Worm (Caenorhabditis elegans) whole organism, late embryonic: ENCODE data around the gene T27A8.3.

ENCODE experiments used
- C38D4.7 ChIP-seq: fragments of 200-800 bp; sonication (Bioruptor generic); optimal IDR thresholded peaks from 2 replicates; lab custom pipeline; 2018; ENCODE audit warnings: mild to moderate bottlenecking, missing genetic modification characterization, moderate library complexity, missing compliant biosample characterization
- F13H6.1 ChIP-seq: sonication (generic microtip); optimal IDR thresholded peaks from 2 replicates; lab custom pipeline; 2016; ENCODE audit warnings: missing genetic modification characterization, missing compliant biosample characterization
- K02D7.2 ChIP-seq: sonication (generic microtip); optimal IDR thresholded peaks from 2 replicates; lab custom pipeline; 2017; ENCODE audit warnings: mild to moderate bottlenecking, missing genetic modification characterization, missing compliant biosample characterization
- T23F11.4 ChIP-seq: fragments of 200-800 bp; sonication (Bioruptor generic); optimal IDR thresholded peaks from 2 replicates; lab custom pipeline; 2018; ENCODE audit warnings: mild to moderate bottlenecking, missing genetic modification characterization, missing compliant biosample characterization
- Y22D7AL.16 ChIP-seq: sonication (generic microtip); optimal IDR thresholded peaks from 2 replicates; lab custom pipeline; 2016; ENCODE audit warnings: missing genetic modification characterization, missing compliant biosample characterization
- ama-1 ChIP-seq: fragments of 150-350 bp; optimal IDR thresholded peaks from 2 replicates; lab custom pipeline; 2014
- ceh-14 ChIP-seq: sonication (generic microtip); optimal IDR thresholded peaks from 2 replicates; lab custom pipeline; 2016; ENCODE audit warnings: missing genotype, missing genetic modification characterization, missing compliant biosample characterization
- ceh-18 ChIP-seq: sonication (generic microtip); optimal IDR thresholded peaks from 2 replicates; lab custom pipeline; 2016; ENCODE audit warnings: missing genetic modification characterization, missing compliant biosample characterization
- ceh-19 ChIP-seq: fragments of 200-800 bp; sonication (Bioruptor generic); optimal IDR thresholded peaks from 2 replicates; lab custom pipeline; 2018; ENCODE audit warnings: mild to moderate bottlenecking, missing genetic modification characterization, missing compliant biosample characterization
- ceh-2 ChIP-seq: sonication (generic microtip); optimal IDR thresholded peaks from 2 replicates; lab custom pipeline; 2016; ENCODE audit warnings: missing genotype, missing genetic modification characterization, missing compliant biosample characterization
- ceh-22 ChIP-seq: sonication (generic microtip); optimal IDR thresholded peaks from 2 replicates; lab custom pipeline; 2017; ENCODE audit warnings: missing biosample characterization, missing genetic modification characterization
- ceh-24 ChIP-seq: sonication (generic microtip); optimal IDR thresholded peaks from 2 replicates; lab custom pipeline; 2016; ENCODE audit warnings: mild to moderate bottlenecking, missing genetic modification characterization, missing compliant biosample characterization
- ceh-30 ChIP-seq: fragments of 150-350 bp; optimal IDR thresholded peaks from 2 replicates; lab custom pipeline; 2014; ENCODE audit warnings: missing biosample characterization, missing genetic modification characterization
- ceh-31 ChIP-seq: sonication (generic microtip); optimal IDR thresholded peaks from 2 replicates; lab custom pipeline; 2016; ENCODE audit warnings: missing genetic modification characterization, missing compliant biosample characterization
- ceh-34 ChIP-seq: sonication (generic microtip); optimal IDR thresholded peaks from 2 replicates; lab custom pipeline; 2016; ENCODE audit warnings: mild to moderate bottlenecking, missing genetic modification characterization, missing compliant biosample characterization
- ceh-45 ChIP-seq: fragments of 200-800 bp; sonication (Bioruptor generic); IDR thresholded peaks from 2 replicates; pipeline ENCODE4 v1.3.6; 2022; ENCODE audit warnings: missing genetic modification reagents, missing genetic modification characterization, missing compliant biosample characterization
- ceh-6 ChIP-seq: fragments of 200-800 bp; sonication (Bioruptor generic); optimal IDR thresholded peaks from 2 replicates; lab custom pipeline; 2018; ENCODE audit warnings: mild to moderate bottlenecking, missing genetic modification characterization, missing compliant biosample characterization
- che-1 ChIP-seq: sonication (generic microtip); optimal IDR thresholded peaks from 2 replicates; lab custom pipeline; 2016; ENCODE audit warnings: mild to moderate bottlenecking, missing genetic modification characterization, missing compliant biosample characterization
- elt-2 ChIP-seq: sonication (generic microtip); optimal IDR thresholded peaks from 2 replicates; lab custom pipeline; 2016; ENCODE audit warnings: missing genetic modification reagents, missing genetic modification characterization, missing compliant biosample characterization
- eyg-1 ChIP-seq: sonication (generic microtip); optimal IDR thresholded peaks from 2 replicates; lab custom pipeline; 2016; ENCODE audit warnings: missing genotype, missing genetic modification characterization, missing compliant biosample characterization
- fax-1 ChIP-seq: sonication (generic microtip); optimal IDR thresholded peaks from 2 replicates; lab custom pipeline; 2016; ENCODE audit warnings: missing genotype, missing genetic modification characterization, missing compliant biosample characterization
- fkh-10 ChIP-seq: fragments of 150-350 bp; optimal IDR thresholded peaks from 2 replicates; lab custom pipeline; 2014; ENCODE audit warnings: missing biosample characterization, missing genetic modification reagents, missing genetic modification characterization
- fkh-6 ChIP-seq: sonication (generic microtip); optimal IDR thresholded peaks from 2 replicates; lab custom pipeline; 2016; ENCODE audit warnings: missing genetic modification characterization, missing compliant biosample characterization
- gmeb-2 ChIP-seq: sonication (generic microtip); optimal IDR thresholded peaks from 2 replicates; lab custom pipeline; 2016; ENCODE audit warnings: missing genetic modification characterization, inconsistent platforms, missing compliant biosample characterization
- hlh-6 ChIP-seq: sonication (generic microtip); optimal IDR thresholded peaks from 2 replicates; lab custom pipeline; 2016; ENCODE audit warnings: missing genotype, missing genetic modification characterization, missing compliant biosample characterization
- lin-11 ChIP-seq: fragments of 200-800 bp; sonication (Bioruptor generic); optimal IDR thresholded peaks from 2 replicates; lab custom pipeline; 2018; ENCODE audit warnings: mild to moderate bottlenecking, missing genetic modification characterization, missing compliant biosample characterization
- madf-2 ChIP-seq: sonication (generic microtip); optimal IDR thresholded peaks from 2 replicates; lab custom pipeline; 2017; ENCODE audit warnings: missing genetic modification characterization, missing compliant biosample characterization
- mec-3 ChIP-seq: sonication (generic microtip); optimal IDR thresholded peaks from 2 replicates; lab custom pipeline; 2016; ENCODE audit warnings: borderline replicate concordance, missing genetic modification characterization, missing compliant biosample characterization
- nfya-1 ChIP-seq: sonication (generic microtip); optimal IDR thresholded peaks from 2 replicates; lab custom pipeline; 2017; ENCODE audit warnings: missing genetic modification characterization, mild to moderate bottlenecking, missing compliant biosample characterization, antibody characterized with exemption, moderate library complexity
- nhr-232 ChIP-seq: sonication (generic microtip); optimal IDR thresholded peaks from 2 replicates; lab custom pipeline; 2016; ENCODE audit warnings: missing genetic modification characterization, missing compliant biosample characterization
- pat-9 ChIP-seq: fragments of 200-800 bp; sonication (Bioruptor generic); optimal IDR thresholded peaks from 2 replicates; lab custom pipeline; 2018; ENCODE audit warnings: mild to moderate bottlenecking, missing genetic modification characterization, moderate library complexity, missing compliant biosample characterization
- pax-1 ChIP-seq: fragments of 150-350 bp; optimal IDR thresholded peaks from 2 replicates; lab custom pipeline; 2014; ENCODE audit warnings: missing biosample characterization, missing genetic modification characterization
- ref-2 ChIP-seq: sonication (generic microtip); optimal IDR thresholded peaks from 2 replicates; lab custom pipeline; 2016; ENCODE audit warnings: missing genetic modification characterization, missing compliant biosample characterization
- rnt-1 ChIP-seq: sonication (generic microtip); optimal IDR thresholded peaks from 2 replicates; lab custom pipeline; 2016; ENCODE audit warnings: missing genetic modification characterization, missing compliant biosample characterization
- sdc-2 ChIP-seq: sonication (generic microtip); optimal IDR thresholded peaks from 2 replicates; lab custom pipeline; 2016; ENCODE audit warnings: missing genotype, missing genetic modification characterization, missing compliant biosample characterization
- sox-4 ChIP-seq: sonication (generic microtip); optimal IDR thresholded peaks from 2 replicates; lab custom pipeline; 2017; ENCODE audit warnings: mild to moderate bottlenecking, missing genetic modification characterization, inconsistent platforms, missing compliant biosample characterization
- tbx-2 ChIP-seq: sonication (generic microtip); optimal IDR thresholded peaks from 2 replicates; lab custom pipeline; 2016; ENCODE audit warnings: missing genetic modification characterization, missing compliant biosample characterization
- unc-3 ChIP-seq, 2 experiments: fragments of 200-800 bp in 1 of 2; sonication (Bioruptor generic) in 1 of 2; sonication (generic microtip) in 1 of 2; conservative IDR thresholded peaks in 1 of 2; optimal IDR thresholded peaks in 1 of 2; 2 replicates each; pipeline versions ENCODE4 v1.3.6 to Lab custom; 2016 to 2022; ENCODE audit warnings: missing compliant biosample characterization in 2 of 2, missing genetic modification characterization in 2 of 2, missing genetic modification reagents in 1 of 2
- unc-42 ChIP-seq: sonication (generic microtip); optimal IDR thresholded peaks from 2 replicates; lab custom pipeline; 2016; ENCODE audit warnings: missing genotype, missing genetic modification characterization, missing compliant biosample characterization

The T27A8.3 gene

DNA sequence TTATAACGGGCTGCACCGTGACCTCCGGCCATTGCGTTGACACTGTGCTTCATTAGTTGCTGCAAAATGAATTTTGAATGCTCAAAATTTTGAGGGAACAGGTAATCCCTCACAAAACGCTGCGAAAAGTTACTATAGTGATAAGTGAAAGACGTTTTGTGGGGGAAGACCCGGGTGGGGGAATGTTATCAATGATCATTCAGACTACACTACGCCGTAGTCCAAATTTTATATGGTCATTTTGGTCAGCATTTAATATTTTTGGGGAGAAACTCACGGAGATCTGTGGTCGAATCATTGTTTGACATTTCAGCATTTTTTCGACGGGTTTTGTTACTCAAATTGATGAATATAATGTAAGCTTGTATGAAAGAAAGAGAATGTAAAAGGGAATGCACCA is 23.3 kb upstream of the T27A8.3 start:
- TF ChIP-seq ceh-24 (tag; lab: Kevin White, UChicago): no peak
- TF ChIP-seq T23F11.4 (GFP tag; lab: Kevin White, UChicago): no peak
- TF ChIP-seq che-1 (tag; lab: Kevin White, UChicago): no peak
- TF ChIP-seq ref-2 (tag; lab: Kevin White, UChicago): no peak
- no peak for TF ChIP-seq ceh-30 (tag; lab: Kevin White, UChicago)
- no peak for TF ChIP-seq fax-1 (tag; lab: Kevin White, UChicago)
- TF ChIP-seq F13H6.1 (tag; lab: Kevin White, UChicago): no peak
- TF ChIP-seq ceh-18 (tag; lab: Kevin White, UChicago): no peak
- TF ChIP-seq ama-1: no peak
- TF ChIP-seq fkh-6 (tag; lab: Kevin White, UChicago): no peak
- no peak for TF ChIP-seq ceh-34 (tag; lab: Kevin White, UChicago)
- TF ChIP-seq ceh-19: no peak
- TF ChIP-seq hlh-6 (tag; lab: Kevin White, UChicago): no peak
- no peak for TF ChIP-seq fkh-10
- TF ChIP-seq ceh-2 (tag; lab: Kevin White, UChicago): no peak
- TF ChIP-seq ceh-22 (tag; lab: Kevin White, UChicago): no peak

DNA sequence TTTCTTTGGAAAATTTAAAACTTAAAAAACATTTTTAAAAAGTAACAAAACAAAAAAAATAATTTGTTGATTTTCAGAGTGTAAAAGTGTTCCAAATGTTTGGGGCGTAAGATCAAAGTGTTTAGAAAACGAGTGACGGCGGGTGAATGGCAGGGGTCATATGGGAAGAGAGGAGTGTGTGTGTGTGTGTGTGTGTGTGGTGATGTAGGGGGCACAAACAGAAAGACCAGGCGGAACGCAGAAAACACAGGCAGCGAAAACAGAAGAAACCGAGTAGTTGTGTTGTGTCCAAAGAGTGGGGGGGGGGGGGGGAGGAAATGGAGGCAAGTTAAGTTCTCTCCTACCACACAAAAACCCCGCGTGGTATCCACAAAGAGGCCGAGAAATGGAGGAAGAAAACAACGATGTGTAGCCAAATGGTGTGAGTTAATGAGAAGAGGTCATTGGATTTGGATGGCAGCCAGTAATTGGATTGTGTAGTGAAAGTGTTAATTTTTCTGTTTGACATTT is 22.2 kb upstream of the T27A8.3 start, which contains the start of gene B0395.3:
Gene B0395.3 (minus strand): TSS at position 51 of the 510 bp plus-strand sequence.
- TF ChIP-seq nhr-232 (no peak), ama-1 (no peak), tbx-2 (peak; percentile 32), eyg-1 (no peak), sox-4 (peak; percentile 2), mec-3 (tag; lab: Kevin White, UChicago) (no peak), ceh-14 (tag; lab: Kevin White, UChicago) (peak; percentile 6), unc-42 (tag; lab: Kevin White, UChicago) (peak; percentile 78), unc-3 (GFP tag; conservative IDR thresholded peaks at IDR 0.05; lab: Robert Waterston, UW) (no peak), unc-3 (tag; optimal IDR thresholded peaks at IDR 0.05; lab: Kevin White, UChicago) (no peak), ceh-22 (tag; lab: Kevin White, UChicago) (no peak), che-1 (tag; lab: Kevin White, UChicago) (peak; percentile 50), ceh-2 (tag; lab: Kevin White, UChicago) (no peak), fkh-6 (tag; lab: Kevin White, UChicago) (no peak), lin-11 (peak; percentile 24), sdc-2 (tag; lab: Kevin White, UChicago) (peak; percentile 53), ceh-31 (peak; percentile 49), pat-9 (tag; lab: Kevin White, UChicago) (no peak)
- TF ChIP-seq, all 69 proteins: peak for 8

DNA sequence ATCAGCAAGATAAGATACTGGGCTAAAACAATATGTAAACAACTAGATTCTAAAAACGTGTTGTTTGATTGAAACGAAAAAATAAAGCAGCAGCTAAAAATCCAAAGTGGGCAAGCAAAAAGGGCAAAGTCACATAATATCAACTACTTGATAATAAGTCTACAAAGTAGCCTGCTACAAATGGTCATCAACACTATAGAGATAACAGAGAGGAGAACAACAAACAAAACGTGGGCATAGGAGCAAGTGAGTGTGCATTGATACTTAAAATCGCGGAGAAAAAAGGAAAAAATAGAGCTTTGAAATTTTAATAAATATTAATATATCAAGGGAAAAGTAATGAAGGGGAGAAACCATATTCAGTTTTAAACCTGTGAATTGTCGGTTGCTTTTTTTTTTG is 20.7 kb upstream of the T27A8.3 start:
- TF ChIP-seq unc-3 (GFP tag; conservative IDR thresholded peaks at IDR 0.05; lab: Robert Waterston, UW) (no peak), unc-3 (tag; optimal IDR thresholded peaks at IDR 0.05; lab: Kevin White, UChicago) (no peak), elt-2 (tag; lab: Kevin White, UChicago) (peak; percentile 6)

DNA sequence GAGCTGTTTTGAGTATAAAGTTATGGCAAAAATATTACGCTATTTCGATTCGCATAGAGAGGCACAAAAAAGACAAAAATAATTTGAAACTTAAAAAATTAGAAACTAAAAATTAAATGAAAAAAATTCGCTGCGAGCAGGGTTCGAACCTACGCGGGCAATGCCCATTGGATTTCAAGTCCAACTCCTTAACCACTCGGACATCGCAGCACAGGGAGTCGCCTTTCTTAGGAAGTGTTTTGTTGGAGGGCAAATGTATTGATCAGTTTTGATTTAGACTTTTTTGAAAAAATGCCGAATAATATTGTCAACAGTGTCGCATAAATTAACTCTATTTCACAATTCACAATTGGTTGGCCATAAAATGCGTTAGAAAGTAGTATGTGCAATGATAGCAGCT is 20.0 kb upstream of the T27A8.3 start:
- no peak for TF ChIP-seq pax-1 (tag; lab: Kevin White, UChicago)
- TF ChIP-seq C38D4.7 (GFP tag; lab: Kevin White, UChicago): no peak
- no peak for TF ChIP-seq ceh-18 (tag; lab: Kevin White, UChicago)
- no peak for TF ChIP-seq ceh-19
- no peak for TF ChIP-seq madf-2 (tag; lab: Kevin White, UChicago)
- TF ChIP-seq nfya-1 (tag; lab: Kevin White, UChicago): no peak
- TF ChIP-seq ref-2 (tag; lab: Kevin White, UChicago): no peak
- no peak for TF ChIP-seq ceh-6 (GFP tag; lab: Kevin White, UChicago)
- TF ChIP-seq rnt-1 (tag; lab: Kevin White, UChicago): no peak
- TF ChIP-seq gmeb-2 (tag; lab: Kevin White, UChicago): no peak
- TF ChIP-seq Y22D7AL.16 (tag; lab: Kevin White, UChicago): no peak
- no peak for TF ChIP-seq ceh-14 (tag; lab: Kevin White, UChicago)
- TF ChIP-seq ceh-45: no peak
- no peak for TF ChIP-seq K02D7.2 (tag; lab: Kevin White, UChicago)
